Fruit fly (Drosophila melanogaster) whole organism, embryonic: Measurements from ENCODE around the gene CG43218.

Experiments
- ATbp ChIP-seq: fragments of 200-800 bp; sonication (Bioruptor generic); optimal IDR thresholded peaks from 2 replicates; lab custom pipeline; 2017; ENCODE audit warnings: missing biosample characterization, mild to moderate bottlenecking, missing genetic modification characterization, missing genetic modification reagents
- Ada2b ChIP-seq: fragments of 200-800 bp; sonication (Bioruptor generic); IDR thresholded peaks from 2 replicates; pipeline ENCODE4 v1.3.6; 2022; ENCODE audit warnings: missing biosample characterization, missing genetic modification characterization
- Atf6 ChIP-seq: fragments of 200-800 bp; sonication (Bioruptor generic); IDR thresholded peaks from 2 replicates; pipeline ENCODE4 v1.3.6; 2022; ENCODE audit warnings: missing biosample characterization, missing genetic modification characterization
- CG12071 ChIP-seq: fragments of 200-800 bp; sonication (Bioruptor generic); optimal IDR thresholded peaks from 3 replicates; lab custom pipeline; 2018; ENCODE audit warnings: missing biosample characterization, mild to moderate bottlenecking, missing genetic modification characterization
- CG12104 ChIP-seq: fragments of 200-800 bp; sonication (Bioruptor generic); optimal IDR thresholded peaks from 3 replicates; lab custom pipeline; 2016; ENCODE audit warnings: missing biosample characterization, missing genetic modification characterization
- CG1233 ChIP-seq: fragments of 200-800 bp; sonication (Bioruptor generic); optimal IDR thresholded peaks from 4 replicates; lab custom pipeline; 2018; ENCODE audit warnings: missing biosample characterization, mild to moderate bottlenecking, missing genetic modification characterization
- CG13624 ChIP-seq: fragments of 200-800 bp; sonication (Bioruptor generic); optimal IDR thresholded peaks from 2 replicates; lab custom pipeline; 2016; ENCODE audit warnings: missing biosample characterization, missing genetic modification characterization
- CG13894 ChIP-seq: fragments of 200-800 bp; sonication (Bioruptor generic); optimal IDR thresholded peaks from 3 replicates; lab custom pipeline; 2018; ENCODE audit warnings: missing biosample characterization, mild to moderate bottlenecking, missing genetic modification characterization, moderate library complexity
- CG14710 ChIP-seq: fragments of 200-800 bp; sonication (Bioruptor generic); optimal IDR thresholded peaks from 3 replicates; lab custom pipeline; 2019; ENCODE audit warnings: missing biosample characterization, mild to moderate bottlenecking, missing genetic modification characterization, moderate library complexity
- CG15073 ChIP-seq: fragments of 200-800 bp; sonication (Bioruptor generic); optimal IDR thresholded peaks from 2 replicates; lab custom pipeline; 2016; ENCODE audit warnings: missing biosample characterization, missing genetic modification characterization
- CG15514 ChIP-seq: fragments of 200-800 bp; sonication (Bioruptor generic); optimal IDR thresholded peaks from 3 replicates; lab custom pipeline; 2017; ENCODE audit warnings: missing biosample characterization, missing genetic modification characterization, mild to moderate bottlenecking, moderate library complexity, missing genetic modification reagents
- CG15696 ChIP-seq: fragments of 200-800 bp; sonication (Bioruptor generic); optimal IDR thresholded peaks from 2 replicates; lab custom pipeline; 2019; ENCODE audit warnings: missing biosample characterization, mild to moderate bottlenecking, missing genetic modification characterization, moderate library complexity
- CG2120 ChIP-seq: fragments of 200-800 bp; sonication (Bioruptor generic); optimal IDR thresholded peaks from 3 replicates; lab custom pipeline; 2016; ENCODE audit warnings: missing biosample characterization, missing genetic modification characterization
- CG2129 ChIP-seq: fragments of 200-800 bp; sonication (Bioruptor generic); IDR thresholded peaks from 2 replicates; pipeline ENCODE4 v1.3.6; 2022; ENCODE audit warnings: missing biosample characterization, missing genetic modification characterization; ENCODE audit not compliant: partially characterized antibody
- CG30020 ChIP-seq: fragments of 200-800 bp; optimal IDR thresholded peaks from 2 replicates; lab custom pipeline; 2019; ENCODE audit warnings: missing biosample characterization, mild to moderate bottlenecking, missing genetic modification characterization, moderate library complexity
- CG30431 ChIP-seq: fragments of 200-800 bp; sonication (Bioruptor generic); optimal IDR thresholded peaks from 2 replicates; lab custom pipeline; 2017; ENCODE audit warnings: missing biosample characterization, missing genetic modification characterization
- CG4820 ChIP-seq: fragments of 200-800 bp; sonication (Bioruptor generic); optimal IDR thresholded peaks from 3 replicates; lab custom pipeline; 2016; ENCODE audit warnings: missing biosample characterization, missing genetic modification characterization
- CG7928 ChIP-seq: fragments of 200-800 bp; sonication (Bioruptor generic); optimal IDR thresholded peaks from 2 replicates; lab custom pipeline; 2017; ENCODE audit warnings: missing biosample characterization, mild to moderate bottlenecking, missing genetic modification characterization
- CG8089 ChIP-seq: fragments of 200-800 bp; sonication (Bioruptor generic); optimal IDR thresholded peaks from 3 replicates; lab custom pipeline; 2016; ENCODE audit warnings: missing biosample characterization, missing genetic modification characterization
- CG8359 ChIP-seq: fragments of 200-800 bp; sonication (Bioruptor generic); optimal IDR thresholded peaks from 2 replicates; lab custom pipeline; 2017; ENCODE audit warnings: missing biosample characterization, mild to moderate bottlenecking, missing genetic modification characterization, borderline replicate concordance
- Dip2 ChIP-seq: fragments of 200-800 bp; sonication (Bioruptor generic); IDR thresholded peaks from 2 replicates; pipeline ENCODE4 v1.3.6; 2022; ENCODE audit warnings: missing biosample characterization, missing genetic modification characterization
- Dip3 ChIP-seq: fragments of 200-800 bp; sonication (Bioruptor generic); optimal IDR thresholded peaks from 3 replicates; lab custom pipeline; 2016; ENCODE audit warnings: missing biosample characterization, missing genetic modification characterization
- Dref ChIP-seq: fragments of 200-800 bp; sonication (Bioruptor generic); IDR thresholded peaks from 2 replicates; pipeline ENCODE4 v1.3.6; 2022; ENCODE audit warnings: missing biosample characterization, missing genetic modification characterization
- H15 ChIP-seq: fragments of 200-800 bp; sonication (Bioruptor generic); IDR thresholded peaks from 3 replicates; pipeline ENCODE4 v1.3.6; 2022; ENCODE audit warnings: missing biosample characterization, missing genetic modification characterization
- HLH3B ChIP-seq: fragments of 200-800 bp; sonication (Bioruptor generic); IDR thresholded peaks from 2 replicates; pipeline ENCODE4 v1.3.6; 2022; ENCODE audit warnings: missing biosample characterization, missing genetic modification characterization
- HLH54F ChIP-seq: fragments of 200-800 bp; sonication (Bioruptor generic); optimal IDR thresholded peaks from 3 replicates; lab custom pipeline; 2016; ENCODE audit warnings: missing biosample characterization, missing genetic modification characterization
- Hr39 ChIP-seq: fragments of >200 bp; optimal IDR thresholded peaks from 2 replicates; lab custom pipeline; 2017
- Opbp ChIP-seq: fragments of 200-800 bp; sonication (Bioruptor generic); IDR thresholded peaks from 3 replicates; pipeline ENCODE4 v1.3.6; 2022; ENCODE audit warnings: missing biosample characterization, missing genetic modification characterization; ENCODE audit not compliant: partially characterized antibody
- Ptx1 ChIP-seq: fragments of 200-800 bp; sonication (Bioruptor generic); IDR thresholded peaks from 2 replicates; pipeline ENCODE4 v1.3.6; 2022; ENCODE audit warnings: missing biosample characterization, missing genetic modification characterization
- Taf1 ChIP-seq: fragments of 200-800 bp; sonication (Bioruptor generic); IDR thresholded peaks from 2 replicates; pipeline ENCODE4 v1.3.6; 2022; ENCODE audit warnings: missing biosample characterization, missing genetic modification characterization
- Tbp ChIP-seq: fragments of >200 bp; optimal IDR thresholded peaks from 2 replicates; lab custom pipeline; 2018; ENCODE audit warnings: missing biosample characterization, missing genetic modification characterization
- ase ChIP-seq: fragments of 200-800 bp; sonication (Bioruptor generic); IDR thresholded peaks from 3 replicates; pipeline ENCODE4 v1.3.6; 2022; ENCODE audit warnings: missing biosample characterization, missing genetic modification characterization
- fd102C ChIP-seq: fragments of 200-800 bp; sonication (Bioruptor generic); optimal IDR thresholded peaks from 2 replicates; lab custom pipeline; 2018; ENCODE audit warnings: missing biosample characterization, mild to moderate bottlenecking, missing genetic modification characterization, moderate library complexity
- gce ChIP-seq: fragments of 200-800 bp; sonication (Bioruptor generic); IDR thresholded peaks from 3 replicates; pipeline ENCODE4 v1.3.6; 2022; ENCODE audit warnings: missing biosample characterization, missing genetic modification characterization
- grau ChIP-seq: fragments of 200-800 bp; optimal IDR thresholded peaks from 3 replicates; lab custom pipeline; 2019; ENCODE audit warnings: missing biosample characterization, mild to moderate bottlenecking, missing genetic modification characterization, moderate library complexity
- gro ChIP-seq: fragments of 200-800 bp; sonication (Bioruptor generic); optimal IDR thresholded peaks from 2 replicates; lab custom pipeline; 2016; ENCODE audit warnings: missing biosample characterization, missing genetic modification characterization
- ham ChIP-seq: fragments of 200-800 bp; sonication (Bioruptor generic); IDR thresholded peaks from 2 replicates; pipeline ENCODE4 v1.3.6; 2022; ENCODE audit warnings: missing biosample characterization, missing genetic modification characterization
- ind ChIP-seq: fragments of 200-800 bp; sonication (Bioruptor generic); optimal IDR thresholded peaks from 3 replicates; lab custom pipeline; 2016; ENCODE audit warnings: missing biosample characterization, missing genetic modification characterization
- lov ChIP-seq, 2 experiments: fragments of 200-800 bp in 1 of 2; fragments of >200 bp in 1 of 2; sonication (Bioruptor generic) in 1 of 2; IDR thresholded peaks in 1 of 2; optimal IDR thresholded peaks in 1 of 2; 2 replicates in 1 of 2; 3 replicates in 1 of 2; pipeline versions ENCODE4 v1.3.6 to Lab custom; 2017 to 2022; ENCODE audit warnings: missing biosample characterization in 1 of 2, missing genetic modification characterization in 1 of 2
- luna ChIP-seq: fragments of 200-800 bp; sonication (Bioruptor generic); optimal IDR thresholded peaks from 2 replicates; lab custom pipeline; 2016; ENCODE audit warnings: missing biosample characterization, missing genetic modification characterization
- mam ChIP-seq: fragments of 200-800 bp; sonication (Bioruptor generic); optimal IDR thresholded peaks from 3 replicates; lab custom pipeline; 2016; ENCODE audit warnings: missing biosample characterization, missing genetic modification characterization
- nerfin-1 ChIP-seq: fragments of 200-800 bp; sonication (Bioruptor generic); optimal IDR thresholded peaks from 3 replicates; lab custom pipeline; 2019; ENCODE audit warnings: missing biosample characterization, mild to moderate bottlenecking, missing genetic modification characterization, moderate library complexity
- shn ChIP-seq: fragments of 200-800 bp; sonication (Bioruptor generic); optimal IDR thresholded peaks from 3 replicates; lab custom pipeline; 2016; ENCODE audit warnings: missing biosample characterization, missing genetic modification characterization
- slbo ChIP-seq: fragments of 200-800 bp; sonication (Bioruptor generic); IDR thresholded peaks from 2 replicates; pipeline ENCODE4 v1.3.6; 2022; ENCODE audit warnings: missing biosample characterization, missing genetic modification characterization
- slou ChIP-seq: fragments of 200-800 bp; sonication (Bioruptor generic); optimal IDR thresholded peaks from 3 replicates; lab custom pipeline; 2016; ENCODE audit warnings: missing biosample characterization, missing genetic modification characterization
- sob ChIP-seq: fragments of 200-800 bp; sonication (Bioruptor generic); IDR thresholded peaks from 2 replicates; pipeline ENCODE4 v1.3.6; 2022; ENCODE audit warnings: missing biosample characterization, missing genetic modification characterization
- ssp ChIP-seq: fragments of 200-800 bp; sonication (Bioruptor generic); IDR thresholded peaks from 2 replicates; pipeline ENCODE4 v1.3.6; 2022; ENCODE audit warnings: missing biosample characterization, missing genetic modification characterization
- tin ChIP-seq: fragments of 200-800 bp; sonication (Bioruptor generic); optimal IDR thresholded peaks from 3 replicates; lab custom pipeline; 2016; ENCODE audit warnings: missing biosample characterization, missing genetic modification characterization
- tx ChIP-seq: fragments of 200-800 bp; sonication (Bioruptor generic); optimal IDR thresholded peaks from 2 replicates; lab custom pipeline; 2016; ENCODE audit warnings: missing biosample characterization, missing genetic modification characterization
- unc-4 ChIP-seq: fragments of 200-800 bp; sonication (Bioruptor generic); IDR thresholded peaks from 2 replicates; pipeline ENCODE4 v1.3.6; 2022; ENCODE audit warnings: missing biosample characterization, missing genetic modification characterization; ENCODE audit not compliant: partially characterized antibody
- vnd ChIP-seq: fragments of 200-800 bp; sonication (Bioruptor generic); IDR thresholded peaks from 3 replicates; pipeline ENCODE4 v1.3.6; 2022; ENCODE audit warnings: missing biosample characterization, missing genetic modification characterization; ENCODE audit not compliant: partially characterized antibody

CG43218 gene

DNA sequence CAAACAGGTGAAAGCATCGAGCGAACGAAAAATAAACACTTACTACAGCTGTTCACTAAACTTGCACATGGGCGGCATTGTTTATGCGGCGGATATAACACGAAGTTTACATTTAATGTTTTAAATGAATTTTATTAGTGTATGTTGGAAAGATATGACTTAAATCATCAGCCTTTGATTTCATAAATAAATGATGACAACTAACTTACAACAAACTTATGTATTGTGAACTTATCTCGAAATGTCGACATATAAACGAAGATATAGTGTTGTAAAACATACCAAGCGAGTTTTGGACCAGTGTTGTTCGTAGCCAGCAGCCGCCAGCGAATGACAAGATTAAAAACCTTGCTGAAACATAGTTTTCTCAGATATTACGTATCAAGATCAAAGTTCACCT is 46.6 kb downstream of the CG43218 start, which contains the start of the genes CG11309 and CG7632 (continued):
- peak; percentile 99 for TF ChIP-seq CG14710 (tag; lab: Kevin White, UChicago)
- peak; percentile 98 for TF ChIP-seq CG8089
- TF ChIP-seq Dref (GFP tag; lab: Robert Waterston, UW): 0 out of 2 replicates have a peak, but pooled peaks have one; percentile 34
- peak; percentile 98 for TF ChIP-seq HLH3B
- no peak for TF ChIP-seq Tbp
- TF ChIP-seq CG4820 (GFP tag; lab: Kevin White, UChicago): peak; percentile 100
- no peak for TF ChIP-seq lov (optimal IDR thresholded peaks at IDR 0.05; lab: Kevin White, UChicago)
- peak; percentile 99 for TF ChIP-seq lov (GFP tag; IDR thresholded peaks at IDR 0.05; lab: Robert Waterston, UW)
- TF ChIP-seq CG13894 (tag; lab: Kevin White, UChicago): peak; percentile 99
- peak; percentile 97 for TF ChIP-seq ase (GFP tag; lab: Robert Waterston, UW)
- peak; percentile 98 for TF ChIP-seq fd102C (GFP tag; lab: Kevin White, UChicago)
- TF ChIP-seq vnd: no peak
- peak; percentile 99 for TF ChIP-seq gro (GFP tag; lab: Kevin White, UChicago)
- peak; percentile 96 for TF ChIP-seq H15 (GFP tag; lab: Robert Waterston, UW)
- TF ChIP-seq CG7928: peak; percentile 87
- peak; percentile 98 for TF ChIP-seq Dip3 (GFP tag; lab: Kevin White, UChicago)
- peak; percentile 98 for TF ChIP-seq sob (GFP tag; lab: Robert Waterston, UW)
- TF ChIP-seq ind: peak; percentile 98
- peak; percentile 98 for TF ChIP-seq gce (GFP tag; lab: Robert Waterston, UW)
- peak; percentile 86 for TF ChIP-seq ham (GFP tag; lab: Robert Waterston, UW)
- TF ChIP-seq tx (GFP tag; lab: Kevin White, UChicago): peak; percentile 97
- TF ChIP-seq Ada2b: peak; percentile 97
- peak; percentile 96 for TF ChIP-seq CG15514 (GFP tag; lab: Kevin White, UChicago)
- peak; percentile 96 for TF ChIP-seq slou (GFP tag; lab: Kevin White, UChicago)
- peak; percentile 96 for TF ChIP-seq Taf1 (GFP tag; lab: Robert Waterston, UW)
- TF ChIP-seq CG15073 (GFP tag; lab: Kevin White, UChicago): peak; percentile 79
- peak; percentile 99 for TF ChIP-seq grau (tag; lab: Kevin White, UChicago)
- peak; percentile 93 for TF ChIP-seq CG30020 (tag; lab: Kevin White, UChicago)
- TF ChIP-seq mam (GFP tag; lab: Kevin White, UChicago): peak; percentile 98
- TF ChIP-seq Hr39 (lab: Kevin White, UChicago): no peak
- TF ChIP-seq CG8359 (GFP tag; lab: Kevin White, UChicago): peak; percentile 95
- peak; percentile 95 for TF ChIP-seq shn (GFP tag; lab: Kevin White, UChicago)
- peak; percentile 96 for TF ChIP-seq Ptx1 (GFP tag; lab: Robert Waterston, UW)
- peak; percentile 94 for TF ChIP-seq slbo (GFP tag; lab: Robert Waterston, UW)
- no peak for TF ChIP-seq Dip2 (GFP tag; lab: Robert Waterston, UW)
- peak; percentile 99 for TF ChIP-seq ATbp (GFP tag; lab: Kevin White, UChicago)
- TF ChIP-seq CG1233 (GFP tag; lab: Kevin White, UChicago): peak; percentile 99
- TF ChIP-seq CG13624 (GFP tag; lab: Kevin White, UChicago): peak; percentile 99
- TF ChIP-seq HLH54F (GFP tag; lab: Kevin White, UChicago): peak; percentile 98
- TF ChIP-seq Atf6 (GFP tag; lab: Robert Waterston, UW): peak; percentile 99
- no peak for TF ChIP-seq CG2129
- TF ChIP-seq tin: peak; percentile 99
- peak; percentile 100 for TF ChIP-seq CG12104 (GFP tag; lab: Kevin White, UChicago)
- TF ChIP-seq luna (GFP tag; lab: Kevin White, UChicago): peak; percentile 95
- peak; percentile 99 for TF ChIP-seq CG2120 (GFP tag; lab: Kevin White, UChicago)
- TF ChIP-seq CG12071 (GFP tag; lab: Kevin White, UChicago): peak; percentile 100
- peak; percentile 49; the same call in 1 of the 2 replicates for TF ChIP-seq unc-4
- TF ChIP-seq CG15696 (tag; lab: Kevin White, UChicago): peak; percentile 99
- peak; percentile 94 for TF ChIP-seq CG30431
- no peak; the same call in 2 of the 3 replicates for TF ChIP-seq Opbp (GFP tag; lab: Robert Waterston, UW)
- TF ChIP-seq nerfin-1 (tag; lab: Kevin White, UChicago): peak; percentile 100
- TF ChIP-seq ssp (GFP tag; lab: Robert Waterston, UW): peak; percentile 82
